Fruit fly (Drosophila melanogaster): ENCODE measurements around the gene CheA86a.

The CheA86a gene

DNA sequence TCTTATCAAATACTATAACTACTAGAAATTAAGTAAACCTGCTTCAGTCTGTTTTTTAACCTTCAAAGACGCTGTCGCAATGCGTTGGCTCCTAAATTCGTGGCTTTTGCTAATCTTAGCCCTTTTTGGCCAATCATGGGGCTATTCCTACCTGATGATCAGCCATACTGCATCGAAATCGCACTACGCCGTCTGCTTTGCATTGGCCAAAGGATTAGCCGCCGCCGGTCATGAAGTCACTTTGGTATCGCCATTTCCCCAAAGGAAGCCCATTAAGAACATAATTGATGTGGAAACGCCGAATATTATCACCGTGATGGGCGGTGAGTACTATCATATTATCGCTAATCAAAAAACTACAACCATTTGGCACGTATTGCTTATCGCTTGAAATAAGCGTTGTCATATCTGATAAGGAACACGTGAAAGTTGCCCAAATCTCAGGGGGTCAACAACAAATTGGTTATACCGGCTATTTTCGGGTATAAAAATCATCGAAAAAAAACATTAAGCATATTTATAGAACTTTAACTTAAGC lies 9.6 kb upstream of the CheA86a start, which contains the start of gene Ugt302E1:
Gene Ugt302E1 (plus strand): TSS at position 51 of the 538 bp plus-strand sequence.
- TF ChIP-seq cyc (GFP tag; optimal IDR thresholded peaks at IDR 0.05) (no peak), CG11902 (GFP tag; optimal IDR thresholded peaks at IDR 0.05) (no peak), CG6808 (GFP tag; optimal IDR thresholded peaks at IDR 0.05) (no peak), CG8119 (GFP tag; IDR thresholded peaks at IDR 0.05) (no peak), net (GFP tag; optimal IDR thresholded peaks at IDR 0.05) (no peak), Eip93F (GFP tag; optimal IDR thresholded peaks at IDR 0.05) (no peak), CG8319 (GFP tag; optimal IDR thresholded peaks at IDR 0.05) (no peak), Sox14 (GFP tag; optimal IDR thresholded peaks at IDR 0.05) (no peak), Hr4 (GFP tag; optimal IDR thresholded peaks at IDR 0.05) (no peak), Eip75B (GFP tag; optimal IDR thresholded peaks at IDR 0.05) (no peak), Ets96B (tag; optimal IDR thresholded peaks at IDR 0.05) (no peak)

DNA sequence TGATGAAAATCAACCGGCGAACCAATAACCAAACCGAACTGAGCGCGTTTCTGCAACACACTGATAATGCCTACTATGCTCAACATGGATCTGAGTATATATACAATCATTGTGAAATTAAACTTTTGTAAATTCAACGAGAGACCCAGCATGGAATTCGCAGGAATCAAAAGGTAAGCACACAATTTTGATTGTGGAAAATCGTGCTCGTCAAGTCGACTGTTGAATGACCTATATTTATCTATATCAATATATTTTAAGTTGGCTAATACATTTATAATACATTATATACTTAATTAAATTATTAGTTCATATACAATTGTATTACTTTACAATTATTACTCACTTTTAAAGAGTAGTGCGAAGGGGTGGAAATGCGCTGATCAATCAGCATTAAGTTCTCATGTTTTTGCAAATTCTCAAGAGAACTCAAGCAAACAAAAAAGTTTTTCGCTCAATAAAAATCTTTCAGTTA lies 8.8 kb upstream of the CheA86a start, which contains the start of gene Ugt302K1:
Gene Ugt302K1 (minus strand): TSS at position 51 of the 475 bp plus-strand sequence.
- peak; percentile 4 for TF ChIP-seq CG7368 (GFP tag; optimal IDR thresholded peaks at IDR 0.05)
- no peak for TF ChIP-seq fd59A (GFP tag; optimal IDR thresholded peaks at IDR 0.05)
- no peak for TF ChIP-seq Hr38 (GFP tag; optimal IDR thresholded peaks at IDR 0.05)
- TF ChIP-seq spab (GFP tag; optimal IDR thresholded peaks at IDR 0.05) = peak; percentile 45
- TF ChIP-seq pdm3 (GFP tag; optimal IDR thresholded peaks at IDR 0.05) = no peak
- no peak for TF ChIP-seq CG1621 (tag; optimal IDR thresholded peaks at IDR 0.05)
- peak; percentile 84 for TF ChIP-seq Eip78C (GFP tag)
- TF ChIP-seq CG3032 (tag; optimal IDR thresholded peaks at IDR 0.05) = peak; percentile 56
- no peak for TF ChIP-seq dac (GFP tag; optimal IDR thresholded peaks at IDR 0.05)
- peak; percentile 77 for TF ChIP-seq eg (GFP tag; IDR thresholded peaks at IDR 0.05)
- no peak for TF ChIP-seq CG6276 (GFP tag; optimal IDR thresholded peaks at IDR 0.05)
- no peak for TF ChIP-seq CG4318 (GFP tag; optimal IDR thresholded peaks at IDR 0.05)
- TF ChIP-seq Blimp-1 (GFP tag; optimal IDR thresholded peaks at IDR 0.05) = peak; percentile 35
- TF ChIP-seq Eip93F (GFP tag; optimal IDR thresholded peaks at IDR 0.05) = no peak
- TF ChIP-seq CG11762 (GFP tag; optimal IDR thresholded peaks at IDR 0.05; ENCODE audit: insufficient read depth) = peak; percentile 24
- peak; percentile 81 for TF ChIP-seq svp (GFP tag)
- peak; percentile 11 for TF ChIP-seq CG11902 (GFP tag; optimal IDR thresholded peaks at IDR 0.05)
- peak; percentile 57 for TF ChIP-seq CG10669 (GFP tag; optimal IDR thresholded peaks at IDR 0.05)
- peak; percentile 53 for TF ChIP-seq Met (GFP tag; optimal IDR thresholded peaks at IDR 0.05)
- TF ChIP-seq CG11294 (GFP tag; IDR thresholded peaks at IDR 0.05) = peak; percentile 22; the same call in 1 of the 2 replicates
- peak; percentile 59 for TF ChIP-seq cyc (GFP tag; optimal IDR thresholded peaks at IDR 0.05)
- TF ChIP-seq Hr39 (GFP tag; optimal IDR thresholded peaks at IDR 0.05) = peak; percentile 7
- TF ChIP-seq CG31627 (GFP tag; optimal IDR thresholded peaks at IDR 0.05) = no peak
- TF ChIP-seq dsx (GFP tag; optimal IDR thresholded peaks at IDR 0.05; ENCODE audit: poor library complexity, severe bottlenecking) = peak; percentile 58
- peak; percentile 63 for TF ChIP-seq topi (GFP tag; optimal IDR thresholded peaks at IDR 0.05)
- TF ChIP-seq CG15336 (GFP tag; IDR thresholded peaks at IDR 0.05) = no peak; the same call in 1 of the 2 replicates
- TF ChIP-seq acj6 (GFP tag; optimal IDR thresholded peaks at IDR 0.05) = peak; percentile 36
- TF ChIP-seq CG8632 (GFP tag; optimal IDR thresholded peaks at IDR 0.05) = peak; percentile 25
- TF ChIP-seq fkh (GFP tag; optimal IDR thresholded peaks at IDR 0.05) = no peak
- peak; percentile 51 for TF ChIP-seq achi (GFP tag; optimal IDR thresholded peaks at IDR 0.05)
- peak; percentile 12 for TF ChIP-seq Smox (GFP tag; optimal IDR thresholded peaks at IDR 0.05)
- TF ChIP-seq vri (GFP tag; optimal IDR thresholded peaks at IDR 0.05) = peak; percentile 4
- no peak for TF ChIP-seq Hr4 (GFP tag; optimal IDR thresholded peaks at IDR 0.05)
- TF ChIP-seq Ets21C (GFP tag; optimal IDR thresholded peaks at IDR 0.05) = no peak
- TF ChIP-seq salr (GFP tag; optimal IDR thresholded peaks at IDR 0.05) = no peak
- peak; percentile 43 for TF ChIP-seq Sox102F (GFP tag; optimal IDR thresholded peaks at IDR 0.05)
- peak; percentile 23 for TF ChIP-seq CG9139 (GFP tag; optimal IDR thresholded peaks at IDR 0.05)
- no peak for TF ChIP-seq lz (GFP tag; optimal IDR thresholded peaks at IDR 0.05)
- TF ChIP-seq CG10631 (GFP tag; optimal IDR thresholded peaks at IDR 0.05) = peak; percentile 57
- TF ChIP-seq Sox15 (GFP tag; optimal IDR thresholded peaks at IDR 0.05) = peak; percentile 1
- peak; percentile 62 for TF ChIP-seq CG8119 (GFP tag; IDR thresholded peaks at IDR 0.05)
- no peak for TF ChIP-seq CG6808 (GFP tag; optimal IDR thresholded peaks at IDR 0.05)
- TF ChIP-seq Lpt (GFP tag; optimal IDR thresholded peaks at IDR 0.05) = peak; percentile 2
- TF ChIP-seq CG6854 (GFP tag; optimal IDR thresholded peaks at IDR 0.05) = no peak
